Worm (Caenorhabditis elegans): ENCODE measurements around the gene sel-7.

ce11 chrX:14377169-14377568, 36.9 kb upstream of the sel-7 start, which contains the start of gene Y60A9A.1:
- TF ChIP-seq ama-1 (optimal IDR thresholded peaks at IDR 0.05), result no peak
- no peak for TF ChIP-seq tbx-11 (GFP tag; IDR thresholded peaks at IDR 0.05)
- no peak for TF ChIP-seq aly-1 (tag; optimal IDR thresholded peaks at IDR 0.05)
- TF ChIP-seq flt-1 (GFP tag; IDR thresholded peaks at IDR 0.05), result no peak
- TF ChIP-seq hmg-4 (GFP tag; optimal IDR thresholded peaks at IDR 0.05), result no peak
